Fruit fly (Drosophila melanogaster): Measurements from ENCODE around the gene CG13737.

Gene CG13737

dm6 chr3L:13905515-13905914, 26.7 kb downstream of the CG13737 start (continued):
- no peak for TF ChIP-seq dmrt11E (tag; optimal IDR thresholded peaks at IDR 0.05)
- TF ChIP-seq shn (GFP tag; optimal IDR thresholded peaks at IDR 0.05): no peak
- no peak for TF ChIP-seq Bteb2 (GFP tag; optimal IDR thresholded peaks at IDR 0.05)
- TF ChIP-seq schlank (tag; optimal IDR thresholded peaks at IDR 0.05): no peak
- peak; percentile 45 for TF ChIP-seq Xrp1 (GFP tag; IDR thresholded peaks at IDR 0.05)
- TF ChIP-seq Doc2 (GFP tag; IDR thresholded peaks at IDR 0.05): no peak
- TF ChIP-seq CG17912 (GFP tag; optimal IDR thresholded peaks at IDR 0.05): no peak
- no peak for TF ChIP-seq amos (GFP tag; IDR thresholded peaks at IDR 0.05; ENCODE audit: partially characterized antibody)
- TF ChIP-seq CG5953 (GFP tag; IDR thresholded peaks at IDR 0.05): no peak; the same call in 1 of the 2 replicates
- TF ChIP-seq danr (GFP tag; IDR thresholded peaks at IDR 0.05): no peak
- peak; percentile 33 for TF ChIP-seq org-1 (GFP tag; optimal IDR thresholded peaks at IDR 0.05)
- TF ChIP-seq CHES-1-like (GFP tag; optimal IDR thresholded peaks at IDR 0.05): no peak
- TF ChIP-seq Ets97D (GFP tag; optimal IDR thresholded peaks at IDR 0.05): no peak
- peak; percentile 16 for TF ChIP-seq CG10462 (GFP tag; optimal IDR thresholded peaks at IDR 0.05)
- TF ChIP-seq CG12769 (tag; optimal IDR thresholded peaks at IDR 0.05): peak; percentile 31
- TF ChIP-seq PHDP (tag; optimal IDR thresholded peaks at IDR 0.05): peak; percentile 81
- peak; percentile 85 for TF ChIP-seq CG3281 (GFP tag; optimal IDR thresholded peaks at IDR 0.05)
- TF ChIP-seq CG10959 (GFP tag; IDR thresholded peaks at IDR 0.05): no peak
- TF ChIP-seq ap (GFP tag; IDR thresholded peaks at IDR 0.05): no peak
- TF ChIP-seq CG7839 (tag; optimal IDR thresholded peaks at IDR 0.05): peak; percentile 86
- TF ChIP-seq Elba2 (GFP tag; optimal IDR thresholded peaks at IDR 0.05): no peak
- TF ChIP-seq zfh1 (GFP tag; IDR thresholded peaks at IDR 0.05): no peak
- TF ChIP-seq run (tag; optimal IDR thresholded peaks at IDR 0.05): no peak
- TF ChIP-seq BtbVII (GFP tag; optimal IDR thresholded peaks at IDR 0.05): peak; percentile 84
- TF ChIP-seq Side (GFP tag; optimal IDR thresholded peaks at IDR 0.05): no peak
- no peak for TF ChIP-seq CG1647 (GFP tag; optimal IDR thresholded peaks at IDR 0.05)
- peak; percentile 47 for TF ChIP-seq row (GFP tag; IDR thresholded peaks at IDR 0.05)
- peak; percentile 45 for TF ChIP-seq CG17568 (GFP tag; optimal IDR thresholded peaks at IDR 0.05)
- no peak for TF ChIP-seq Dll (GFP tag; IDR thresholded peaks at IDR 0.05; ENCODE audit: partially characterized antibody)
- TF ChIP-seq CG13296 (GFP tag; optimal IDR thresholded peaks at IDR 0.05): peak; percentile 69
- no peak for TF ChIP-seq sima (GFP tag; optimal IDR thresholded peaks at IDR 0.05)
- TF ChIP-seq lbe (GFP tag; optimal IDR thresholded peaks at IDR 0.05): no peak
- peak; percentile 57 for TF ChIP-seq Deaf1 (tag; optimal IDR thresholded peaks at IDR 0.05)
- no peak for TF ChIP-seq Hey (tag; optimal IDR thresholded peaks at IDR 0.05)
- no peak for TF ChIP-seq CG9797 (GFP tag; optimal IDR thresholded peaks at IDR 0.05)
- TF ChIP-seq CG9727 (GFP tag; optimal IDR thresholded peaks at IDR 0.05): peak; percentile 67
- TF ChIP-seq fd102C (GFP tag; optimal IDR thresholded peaks at IDR 0.05): no peak
- peak; percentile 72 for TF ChIP-seq CG6683 (GFP tag; optimal IDR thresholded peaks at IDR 0.05)
- TF ChIP-seq CG1792 (GFP tag; optimal IDR thresholded peaks at IDR 0.05): no peak
- no peak for TF ChIP-seq ab (GFP tag; optimal IDR thresholded peaks at IDR 0.05)
- no peak for TF ChIP-seq hth (optimal IDR thresholded peaks at IDR 0.05)
- peak; percentile 6 for TF ChIP-seq Abd-B (GFP tag; optimal IDR thresholded peaks at IDR 0.05)
- TF ChIP-seq CG14050 (GFP tag; IDR thresholded peaks at IDR 0.05): no peak
- TF ChIP-seq CG7963 (GFP tag; IDR thresholded peaks at IDR 0.05; ENCODE audit: partially characterized antibody): no peak
- no peak for TF ChIP-seq Doc3 (GFP tag; IDR thresholded peaks at IDR 0.05; ENCODE audit: partially characterized antibody)
- TF ChIP-seq cato (GFP tag; optimal IDR thresholded peaks at IDR 0.05; ENCODE audit: borderline replicate concordance): no peak
- no peak for TF ChIP-seq pita (GFP tag; optimal IDR thresholded peaks at IDR 0.05)
- TF ChIP-seq nau (GFP tag; optimal IDR thresholded peaks at IDR 0.05): peak; percentile 56
- TF ChIP-seq CG12071 (GFP tag; optimal IDR thresholded peaks at IDR 0.05): peak; percentile 16
- TF ChIP-seq CrebB (tag; optimal IDR thresholded peaks at IDR 0.05): peak; percentile 59
- peak; percentile 43 for TF ChIP-seq tin (GFP tag; optimal IDR thresholded peaks at IDR 0.05)
- peak; percentile 33 for TF ChIP-seq B-H2 (GFP tag; optimal IDR thresholded peaks at IDR 0.05)
